Fruit fly (Drosophila melanogaster) whole organism, embryonic: ENCODE data around the gene Mdh1.

Experiments used
- CG10366 ChIP-seq: fragments of 200-800 bp; sonication (Bioruptor generic); IDR thresholded peaks from 2 replicates; pipeline ENCODE4 v1.3.6; 2022; ENCODE audit warnings: missing biosample characterization, missing genetic modification characterization
- CG31441 ChIP-seq: fragments of 200-800 bp; sonication (Bioruptor generic); IDR thresholded peaks from 2 replicates; pipeline ENCODE4 v1.3.6; 2022; ENCODE audit warnings: missing biosample characterization, missing genetic modification characterization
- CG33213 ChIP-seq: fragments of 200-800 bp; sonication (Bioruptor generic); optimal IDR thresholded peaks from 3 replicates; lab custom pipeline; 2016; ENCODE audit warnings: missing biosample characterization, missing genetic modification characterization
- Gsc ChIP-seq: fragments of 200-800 bp; sonication (Bioruptor generic); IDR thresholded peaks from 2 replicates; pipeline ENCODE4 v1.3.6; 2022; ENCODE audit warnings: missing biosample characterization, missing genetic modification characterization
- Hr51 ChIP-seq, 2 experiments: fragments of 200-800 bp; sonication (Bioruptor generic); optimal IDR thresholded peaks; 2 replicates in 1 of 2; 3 replicates in 1 of 2; lab custom pipeline; 2016 to 2018; ENCODE audit warnings: missing biosample characterization in 2 of 2, missing genetic modification characterization in 2 of 2, mild to moderate bottlenecking in 1 of 2, moderate library complexity in 1 of 2
- dmrt99B ChIP-seq: fragments of 200-800 bp; sonication (Bioruptor generic); optimal IDR thresholded peaks from 2 replicates; lab custom pipeline; 2018; ENCODE audit warnings: missing biosample characterization, mild to moderate bottlenecking, missing genetic modification characterization, moderate library complexity
- ranshi ChIP-seq: fragments of 200-800 bp; sonication (Bioruptor generic); IDR thresholded peaks from 2 replicates; pipeline ENCODE4 v1.3.6; 2022; ENCODE audit warnings: missing biosample characterization, missing genetic modification characterization
- sna ChIP-seq: fragments of 200-800 bp; sonication (Bioruptor generic); IDR thresholded peaks from 2 replicates; pipeline ENCODE4 v1.3.6; 2022; ENCODE audit warnings: missing biosample characterization, missing genetic modification characterization; ENCODE audit not compliant: partially characterized antibody

DNA sequence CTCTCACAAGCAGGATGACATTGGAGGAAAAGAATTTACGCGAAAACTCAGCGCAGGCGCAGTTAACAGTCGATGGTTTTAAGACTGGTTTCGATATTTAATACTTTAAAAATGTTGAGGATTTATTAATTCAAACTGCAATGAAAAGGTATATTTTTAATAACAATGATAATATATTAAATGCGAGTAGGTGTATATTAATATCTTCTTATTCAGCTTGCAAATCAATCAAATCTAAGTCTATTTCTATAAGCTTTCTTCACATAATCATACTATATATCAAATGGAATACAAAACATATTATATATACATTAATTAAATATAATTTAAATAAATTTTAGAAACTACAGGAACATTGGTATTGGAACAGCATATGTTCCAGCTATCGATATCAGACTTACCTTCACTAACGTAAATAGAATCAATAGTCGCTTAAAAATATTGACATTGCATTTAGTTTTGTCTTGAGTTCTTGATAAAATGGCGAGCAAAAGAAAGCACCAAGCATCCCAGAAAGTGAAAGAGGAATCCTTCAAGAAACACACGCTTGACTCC is 39.6 kb upstream of the Mdh1 start, which contains the start of the genes TBC1D16 and holn1:
- TF ChIP-seq CG33213, result no peak
- 0 out of 2 replicates have a peak, but pooled peaks have one; percentile 32 for TF ChIP-seq sna
- TF ChIP-seq Hr51 (GFP tag; optimal IDR thresholded peaks at IDR 0.05; lab: Kevin White, UChicago), result no peak
- TF ChIP-seq Gsc (GFP tag; lab: Robert Waterston, UW), result no peak
- TF ChIP-seq CG10366 (GFP tag; lab: Robert Waterston, UW), result no peak
- no peak for TF ChIP-seq dmrt99B
- no peak for TF ChIP-seq ranshi (GFP tag; lab: Robert Waterston, UW)
- no peak for TF ChIP-seq CG31441
